Worm (Caenorhabditis elegans): Measurements from ENCODE around the gene snx-14.

Gene snx-14

DNA sequence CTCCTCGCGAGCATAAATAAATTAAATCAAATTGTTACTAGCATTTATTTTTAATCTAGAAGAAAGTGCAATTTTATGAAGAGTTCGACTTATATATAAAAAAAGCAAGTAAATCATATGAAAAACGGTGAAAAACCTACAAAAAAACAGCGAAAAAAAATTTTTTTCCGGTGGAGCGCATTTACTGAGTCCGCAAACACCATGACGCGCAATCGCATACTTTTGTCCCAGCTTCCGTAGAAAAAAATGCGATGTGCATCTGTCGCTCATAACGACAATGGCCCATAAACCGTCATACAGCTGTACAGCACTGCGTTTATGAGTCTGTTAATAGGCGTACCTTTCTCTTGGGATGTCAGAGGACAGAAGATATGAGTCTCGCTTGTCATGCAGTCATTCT is 53.8 kb downstream of the snx-14 start:
- TF ChIP-seq unc-62 (GFP tag; optimal IDR thresholded peaks at IDR 0.05): no peak

Data from whole organism, dauer.